Worm (Caenorhabditis elegans): ENCODE measurements around the gene F10D7.11.

DNA sequence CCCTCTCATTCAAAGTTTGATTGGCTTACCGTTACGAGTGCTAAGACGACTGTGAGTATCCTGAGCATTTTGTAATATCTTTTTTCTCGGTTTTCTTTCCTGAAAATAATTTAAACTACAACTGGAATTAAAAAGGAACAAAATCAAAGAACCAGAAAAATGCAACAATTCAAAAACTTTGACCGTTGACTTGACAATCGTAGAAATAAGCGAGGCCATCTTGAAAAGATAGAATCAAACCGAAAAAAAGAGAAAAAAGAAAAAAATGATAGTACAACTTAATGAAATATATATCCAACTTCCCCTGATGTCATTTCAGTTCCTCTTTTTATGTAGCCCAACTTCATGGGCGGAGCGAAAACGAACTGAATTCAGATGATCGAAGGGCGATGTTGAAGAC is 11.9 kb downstream of the F10D7.11 start, which contains the start of gene F10D7.3:
- TF ChIP-seq nhr-11 (tag; optimal IDR thresholded peaks at IDR 0.05): no peak
- TF ChIP-seq nhr-28 (tag; optimal IDR thresholded peaks at IDR 0.05): no peak
- no peak for TF ChIP-seq mdl-1 (tag; optimal IDR thresholded peaks at IDR 0.05)
- no peak for TF ChIP-seq snpc-4 (tag; optimal IDR thresholded peaks at IDR 0.05)
- TF ChIP-seq ceh-28 (tag; optimal IDR thresholded peaks at IDR 0.05): no peak
- no peak for TF ChIP-seq nhr-76 (tag; optimal IDR thresholded peaks at IDR 0.05)
- TF ChIP-seq dmd-8 (GFP tag; IDR thresholded peaks at IDR 0.05): no peak
- no peak for TF ChIP-seq jun-1 (tag; optimal IDR thresholded peaks at IDR 0.05)
- TF ChIP-seq unc-39 (tag; optimal IDR thresholded peaks at IDR 0.05): no peak

Measured in whole organism, L4 larva.